Fruit fly (Drosophila melanogaster) whole organism, adult: ENCODE data around the gene Pgm1.

ENCODE experiments used
- CG33017 ChIP-seq: fragments of 200-800 bp; sonication (Bioruptor generic); optimal IDR thresholded peaks from 2 replicates; lab custom pipeline; 2018; ENCODE audit warnings: missing biosample characterization, mild to moderate bottlenecking, missing genetic modification characterization, moderate library complexity
- bab1 ChIP-seq: fragments of 200-800 bp; sonication (Bioruptor generic); optimal IDR thresholded peaks from 3 replicates; lab custom pipeline; 2019; ENCODE audit warnings: missing biosample characterization, mild to moderate bottlenecking, missing genetic modification characterization, moderate library complexity
- cnc ChIP-seq, 2 experiments: fragments of >200 bp; optimal IDR thresholded peaks; 2 replicates each; lab custom pipeline; 2017
- pad ChIP-seq: fragments of 200-800 bp; sonication (Bioruptor generic); optimal IDR thresholded peaks from 3 replicates; lab custom pipeline; 2017; ENCODE audit warnings: missing biosample characterization, missing genetic modification characterization, mild to moderate bottlenecking, moderate library complexity, missing genetic modification reagents
- toe ChIP-seq: fragments of 200-800 bp; sonication (Bioruptor generic); optimal IDR thresholded peaks from 2 replicates; lab custom pipeline; 2016; ENCODE audit warnings: missing biosample characterization, missing genetic modification characterization

- TF ChIP-seq toe (GFP tag; lab: Kevin White, UChicago) (no peak), CG33017 (tag; lab: Kevin White, UChicago) (no peak), bab1 (GFP tag; lab: Kevin White, UChicago) (no peak), pad (GFP tag; lab: Kevin White, UChicago) (no peak), cnc (optimal IDR thresholded peaks at IDR 0.05; lab: Kevin White, UChicago) (no peak)
Measured at dm6 chr3L:16146539-16146934, 18.2 kb upstream of the Pgm1 start.
